Fruit fly (Drosophila melanogaster) whole organism, wandering third instar larva: Measurements from ENCODE around the gene Indy-2.

Source experiments
- Abd-B ChIP-seq: fragments of >200 bp; optimal IDR thresholded peaks from 2 replicates; lab custom pipeline; 2017; ENCODE audit warnings: missing biosample characterization, missing genetic modification characterization
- CG32264 ChIP-seq: fragments of 200-800 bp; sonication (Bioruptor generic); optimal IDR thresholded peaks from 2 replicates; lab custom pipeline; 2016; ENCODE audit warnings: missing biosample characterization, missing genetic modification characterization
- CG9705 ChIP-seq: fragments of 200-800 bp; sonication (Bioruptor generic); optimal IDR thresholded peaks from 2 replicates; lab custom pipeline; 2018; ENCODE audit warnings: missing biosample characterization, mild to moderate bottlenecking, missing genetic modification characterization
- Dfd ChIP-seq: fragments of >200 bp; optimal IDR thresholded peaks from 2 replicates; lab custom pipeline; 2017; ENCODE audit warnings: missing biosample characterization, missing genetic modification characterization
- Dif ChIP-seq: fragments of 200-275, 200-300 bp; sonication (Bioruptor generic); optimal IDR thresholded peaks from 2 replicates; lab custom pipeline; 2018; ENCODE audit warnings: missing biosample characterization, missing genetic modification characterization; ENCODE audit not compliant: partially characterized antibody
- GATAd ChIP-seq: sonication (Bioruptor generic); optimal IDR thresholded peaks from 2 replicates; lab custom pipeline; 2016; ENCODE audit warnings: missing biosample characterization, missing genetic modification characterization
- HLH106 ChIP-seq: fragments of 200-800 bp; optimal IDR thresholded peaks from 3 replicates; lab custom pipeline; 2019; ENCODE audit warnings: missing biosample characterization, mild to moderate bottlenecking, missing genetic modification characterization, moderate library complexity
- Hnf4 ChIP-seq: fragments of 200-800 bp; sonication (Bioruptor generic); optimal IDR thresholded peaks from 2 replicates; lab custom pipeline; 2016; ENCODE audit warnings: missing biosample characterization, mild to moderate bottlenecking, missing genetic modification characterization
- Hr83 ChIP-seq: fragments of 200-300 bp; sonication (Bioruptor generic); optimal IDR thresholded peaks from 2 replicates; lab custom pipeline; 2016; ENCODE audit warnings: missing biosample characterization, mild to moderate bottlenecking, missing genetic modification characterization, moderate library complexity; ENCODE audit not compliant: poor library complexity, severe bottlenecking
- Jra ChIP-seq: sonication (Bioruptor generic); optimal IDR thresholded peaks from 2 replicates; lab custom pipeline; 2016; ENCODE audit warnings: missing biosample characterization, missing genetic modification characterization
- Mio ChIP-seq: sonication (Bioruptor generic); optimal IDR thresholded peaks from 2 replicates; lab custom pipeline; 2016; ENCODE audit warnings: missing biosample characterization, missing genetic modification characterization
- Myc ChIP-seq: fragments of >200 bp; optimal IDR thresholded peaks from 2 replicates; lab custom pipeline; 2017
- N ChIP-seq: fragments of >200 bp; optimal IDR thresholded peaks from 2 replicates; lab custom pipeline; 2018; ENCODE audit warnings: missing biosample characterization, missing external identifiers, missing genetic modification characterization
- OdsH ChIP-seq: fragments of 200-800 bp; sonication (Bioruptor generic); optimal IDR thresholded peaks from 2 replicates; lab custom pipeline; 2016; ENCODE audit warnings: missing biosample characterization, mild to moderate bottlenecking, missing genetic modification characterization
- Rel ChIP-seq, 2 experiments: fragments of 200-800 bp; sonication (Bioruptor generic) in 1 of 2; optimal IDR thresholded peaks; 2 replicates in 1 of 2; 3 replicates in 1 of 2; lab custom pipeline; 2016 to 2019; ENCODE audit warnings: mild to moderate bottlenecking in 2 of 2, missing biosample characterization in 2 of 2, missing genetic modification characterization in 2 of 2, moderate library complexity in 1 of 2
- Sp1 ChIP-seq: fragments of 200-800 bp; sonication (Bioruptor generic); optimal IDR thresholded peaks from 3 replicates; lab custom pipeline; 2019; ENCODE audit warnings: missing biosample characterization, mild to moderate bottlenecking, missing genetic modification characterization, moderate library complexity
- br ChIP-seq: fragments of 200-800 bp; sonication (Bioruptor generic); optimal IDR thresholded peaks from 2 replicates; lab custom pipeline; 2016; ENCODE audit warnings: missing biosample characterization, missing genetic modification characterization
- brk ChIP-seq: fragments of 200-800 bp; sonication (Bioruptor generic); optimal IDR thresholded peaks from 2 replicates; lab custom pipeline; 2016; ENCODE audit warnings: missing biosample characterization, mild to moderate bottlenecking, missing genetic modification characterization
- dl ChIP-seq, 2 experiments: fragments of 175-275, 200-275 bp in 1 of 2; fragments of 200-275 bp in 1 of 2; sonication (Bioruptor generic); optimal IDR thresholded peaks; lab custom pipeline; 2018; ENCODE audit warnings: mild to moderate bottlenecking in 2 of 2, missing biosample characterization in 2 of 2, missing genetic modification characterization in 2 of 2, moderate library complexity in 2 of 2; ENCODE audit not compliant: partially characterized antibody in 2 of 2, insufficient read depth in 1 of 2
- dmrt93B ChIP-seq: fragments of 200-800 bp; sonication (Bioruptor generic); optimal IDR thresholded peaks from 2 replicates; lab custom pipeline; 2018; ENCODE audit warnings: missing biosample characterization, mild to moderate bottlenecking, missing genetic modification characterization
- dsf ChIP-seq: sonication (Bioruptor generic); optimal IDR thresholded peaks from 2 replicates; lab custom pipeline; 2016; ENCODE audit warnings: missing biosample characterization, missing genetic modification characterization, borderline replicate concordance
- ey ChIP-seq: fragments of 200-800 bp; sonication (Bioruptor generic); optimal IDR thresholded peaks from 2 replicates; lab custom pipeline; 2016; ENCODE audit warnings: missing biosample characterization, missing genetic modification characterization
- foxo ChIP-seq, 2 experiments: fragments of 200-800 bp; sonication (Bioruptor generic); optimal IDR thresholded peaks; 2 replicates in 1 of 2; 3 replicates in 1 of 2; lab custom pipeline; 2016 to 2017; ENCODE audit warnings: missing biosample characterization in 2 of 2, missing genetic modification characterization in 2 of 2
- fru ChIP-seq: fragments of 200-800 bp; sonication (Bioruptor generic); optimal IDR thresholded peaks from 3 replicates; lab custom pipeline; 2016; ENCODE audit warnings: missing biosample characterization, mild to moderate bottlenecking, missing genetic modification characterization
- h ChIP-seq: fragments of 200-800 bp; sonication (Bioruptor generic); optimal IDR thresholded peaks from 3 replicates; lab custom pipeline; 2016; ENCODE audit warnings: missing biosample characterization, mild to moderate bottlenecking, missing genetic modification characterization
- jim ChIP-seq: fragments of 175-275, 200-325 bp; sonication (Bioruptor generic); optimal IDR thresholded peaks from 2 replicates; lab custom pipeline; 2016; ENCODE audit warnings: missing biosample characterization, mild to moderate bottlenecking, missing genetic modification characterization
- lola ChIP-seq: fragments of >200 bp; optimal IDR thresholded peaks from 2 replicates; lab custom pipeline; 2017; ENCODE audit warnings: missing biosample characterization, missing genetic modification characterization
- pan ChIP-seq: fragments of >200 bp; optimal IDR thresholded peaks from 2 replicates; lab custom pipeline; 2017
- psq ChIP-seq: fragments of 200-800 bp; sonication (Bioruptor generic); optimal IDR thresholded peaks from 3 replicates; lab custom pipeline; 2017; ENCODE audit warnings: missing biosample characterization, mild to moderate bottlenecking, missing genetic modification characterization, moderate library complexity
- rgr ChIP-seq: fragments of 200-800 bp; sonication (Bioruptor generic); optimal IDR thresholded peaks from 3 replicates; lab custom pipeline; 2016; ENCODE audit warnings: missing biosample characterization, mild to moderate bottlenecking, missing genetic modification characterization
- sage ChIP-seq: fragments of 200-800 bp; sonication (Bioruptor generic); optimal IDR thresholded peaks from 2 replicates; lab custom pipeline; 2016; ENCODE audit warnings: missing biosample characterization, mild to moderate bottlenecking, missing genetic modification characterization
- sv ChIP-seq: fragments of 200-800 bp; sonication (Bioruptor generic); optimal IDR thresholded peaks from 3 replicates; lab custom pipeline; 2016; ENCODE audit warnings: missing biosample characterization, missing genetic modification characterization
- tai ChIP-seq: sonication (Bioruptor generic); optimal IDR thresholded peaks from 2 replicates; lab custom pipeline; 2016; ENCODE audit warnings: missing biosample characterization, missing genetic modification characterization
- usp ChIP-seq: fragments of >200 bp; optimal IDR thresholded peaks from 2 replicates; lab custom pipeline; 2017; ENCODE audit warnings: missing biosample characterization, missing genetic modification characterization
- woc ChIP-seq: sonication (Bioruptor generic); optimal IDR thresholded peaks from 2 replicates; lab custom pipeline; 2016; ENCODE audit warnings: missing biosample characterization, mild to moderate bottlenecking, missing genetic modification characterization

Indy-2 gene

DNA sequence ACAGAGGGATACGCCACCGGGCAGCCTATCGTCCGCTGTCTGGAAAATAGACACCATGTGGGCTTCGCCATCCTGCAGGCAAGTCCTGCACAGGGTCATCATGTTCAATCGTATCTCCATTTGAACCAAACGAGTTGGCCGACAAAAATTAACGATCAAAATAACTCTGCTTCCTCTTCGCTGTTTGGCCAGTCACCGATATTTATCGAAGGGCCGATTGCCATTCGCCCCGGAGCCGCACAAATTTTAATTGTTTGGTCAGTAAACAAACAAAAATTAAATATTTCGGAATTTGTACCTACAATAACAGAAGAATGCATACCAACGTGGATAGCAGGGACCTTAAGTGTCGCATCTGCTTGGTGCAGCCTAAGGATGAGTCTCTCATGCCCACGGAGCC, 14.7 kb upstream of the Indy-2 start, which contains the start of the genes CG4424 and CG4854:
Gene CG4424 (minus strand): TSS at position 200 of the 400 bp plus-strand sequence.
Gene CG4854 (plus strand): TSS at position 218 of the 400 bp plus-strand sequence.
- no peak for TF ChIP-seq CG32264 (GFP tag; lab: Kevin White, UChicago)
- no peak for TF ChIP-seq foxo (GFP tag; optimal IDR thresholded peaks at IDR 0.05; lab: Kevin White, UChicago)
- no peak for TF ChIP-seq sv (GFP tag; lab: Kevin White, UChicago)
- no peak for TF ChIP-seq GATAd (GFP tag; lab: Kevin White, UChicago)
- TF ChIP-seq Dif (GFP tag; lab: Kevin White, UChicago), result no peak

DNA sequence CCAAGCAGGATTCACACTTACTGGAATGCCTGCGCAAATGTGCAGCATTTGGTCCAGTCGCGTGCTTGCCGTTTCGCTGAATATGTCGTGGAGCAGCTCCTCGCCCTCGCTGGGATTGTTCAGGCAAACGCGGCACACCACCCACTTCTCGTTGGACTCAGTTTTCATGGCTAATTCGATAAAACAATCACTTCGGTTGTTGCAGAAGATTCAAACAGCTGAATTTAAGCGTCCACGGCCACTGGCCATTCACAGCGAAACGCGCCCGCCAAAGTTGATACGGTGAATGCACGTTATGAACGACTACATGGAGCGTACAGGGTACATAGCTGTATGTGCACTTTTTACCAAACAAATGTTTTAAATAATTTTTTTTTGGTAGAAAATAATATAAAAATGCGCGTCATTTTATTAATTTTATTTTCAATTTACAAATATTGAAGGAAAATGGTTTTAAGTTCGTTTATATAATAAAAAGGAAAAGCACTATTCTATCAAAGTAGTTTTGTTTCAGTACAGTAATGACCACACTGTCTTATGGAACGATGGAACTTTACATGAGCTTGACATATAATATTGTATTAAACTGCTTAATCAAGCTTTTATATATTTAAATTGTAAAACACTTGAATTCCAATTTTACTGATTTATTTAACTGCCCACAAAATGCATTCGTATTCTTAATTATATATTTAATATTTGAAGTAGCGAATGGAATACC, 11.4 kb upstream of the Indy-2 start, which contains the start of gene trem:
Gene trem (minus strand): TSS at position 267 of the 721 bp plus-strand sequence.
- no peak for TF ChIP-seq dl (GFP tag; optimal IDR thresholded peaks at IDR 0.05; lab: Kevin White, UChicago; ENCODE audit: insufficient read depth in 1 of 2, partially characterized antibody in 2 of 2)
- no peak for TF ChIP-seq h (GFP tag; lab: Kevin White, UChicago)
- peak; percentile 66 for TF ChIP-seq jim (GFP tag; lab: Kevin White, UChicago)
- TF ChIP-seq sv (GFP tag; lab: Kevin White, UChicago), result peak; percentile 65
- no peak for TF ChIP-seq Dfd (GFP tag; lab: Kevin White, UChicago)
- peak; percentile 68 for TF ChIP-seq rgr (GFP tag; lab: Kevin White, UChicago)
- TF ChIP-seq fru (GFP tag; lab: Kevin White, UChicago), result peak; percentile 68
- TF ChIP-seq woc (GFP tag; lab: Kevin White, UChicago), result peak; percentile 83
- no peak for TF ChIP-seq Myc (lab: Kevin White, UChicago)
- peak; percentile 58 for TF ChIP-seq OdsH
- peak; percentile 84 for TF ChIP-seq HLH106 (tag; lab: Kevin White, UChicago)
- no peak for TF ChIP-seq Jra
- peak; percentile 64 for TF ChIP-seq psq (GFP tag; lab: Kevin White, UChicago)
- TF ChIP-seq Dif (GFP tag; lab: Kevin White, UChicago), result no peak
- no peak for TF ChIP-seq lola (GFP tag; lab: Kevin White, UChicago)
- TF ChIP-seq usp, result no peak
- TF ChIP-seq Rel (GFP tag; optimal IDR thresholded peaks at IDR 0.05; lab: Kevin White, UChicago), result no peak
- TF ChIP-seq Rel (tag; optimal IDR thresholded peaks at IDR 0.05; lab: Kevin White, UChicago), result no peak
- peak; percentile 59 for TF ChIP-seq ey (GFP tag; lab: Kevin White, UChicago)
- peak; percentile 32 for TF ChIP-seq GATAd (GFP tag; lab: Kevin White, UChicago)
- peak; percentile 71 for TF ChIP-seq Sp1 (GFP tag; lab: Kevin White, UChicago)
- no peak for TF ChIP-seq Abd-B (GFP tag; lab: Kevin White, UChicago)
- no peak for TF ChIP-seq Hr83
- peak; percentile 66 for TF ChIP-seq CG9705
- TF ChIP-seq pan (lab: Kevin White, UChicago), result no peak
- TF ChIP-seq brk (GFP tag; lab: Kevin White, UChicago), result no peak
- TF ChIP-seq foxo (GFP tag; optimal IDR thresholded peaks at IDR 0.05; lab: Kevin White, UChicago), result peak in 1 of 2 experiments; percentile 79
- no peak for TF ChIP-seq dsf (GFP tag; lab: Kevin White, UChicago)

DNA sequence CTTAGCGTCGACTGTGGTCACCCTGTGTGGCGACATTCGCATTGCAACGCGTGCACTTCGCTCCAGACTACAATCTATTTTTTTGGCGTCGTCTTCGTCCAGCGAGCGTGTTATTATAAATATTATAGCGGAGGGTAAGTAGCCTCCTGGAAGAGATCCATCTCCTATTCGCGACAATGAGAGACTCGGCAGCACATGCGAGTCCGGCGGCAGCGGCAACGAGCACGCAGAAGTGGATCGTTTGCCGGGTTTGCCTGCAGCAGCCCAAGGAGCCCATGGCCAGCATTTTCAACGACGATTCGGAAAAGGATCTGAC, 10.8 kb upstream of the Indy-2 start, which contains the start of gene idc:
Gene idc (plus strand): TSS at position 60 of the 316 bp plus-strand sequence.
- peak; percentile 18 for TF ChIP-seq HLH106 (tag; lab: Kevin White, UChicago)
- no peak for TF ChIP-seq Dfd (GFP tag; lab: Kevin White, UChicago)
- TF ChIP-seq, all 38 proteins: peak for 1

DNA sequence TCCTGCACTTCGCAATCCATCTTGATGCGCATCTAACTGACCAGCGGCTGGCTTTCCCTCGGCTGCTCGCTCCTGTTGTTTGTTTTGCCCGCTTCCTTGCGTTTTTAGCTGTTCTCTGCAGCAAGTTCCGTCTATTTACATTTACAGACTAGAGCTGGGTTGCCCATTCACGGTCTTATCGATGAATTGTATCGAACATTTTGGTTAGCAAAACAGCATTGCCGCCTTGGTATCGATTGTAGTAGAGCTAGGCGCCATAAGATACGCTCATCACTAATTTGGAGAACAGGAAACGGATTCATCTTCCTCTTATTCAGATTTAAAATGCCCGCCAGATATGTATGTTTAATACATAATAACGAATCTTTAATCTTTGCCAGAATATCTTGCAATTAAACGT, 6.7 kb upstream of the Indy-2 start, which contains the start of gene Regnase-1:
Gene Regnase-1 (minus strand): TSS at position 170 of the 400 bp plus-strand sequence.
- peak; percentile 93 for TF ChIP-seq rgr (GFP tag; lab: Kevin White, UChicago)
- peak; percentile 4 for TF ChIP-seq Myc (lab: Kevin White, UChicago)
- TF ChIP-seq dl (GFP tag; optimal IDR thresholded peaks at IDR 0.05; lab: Kevin White, UChicago; ENCODE audit: insufficient read depth in 1 of 2, partially characterized antibody in 2 of 2), result no peak
- peak; percentile 23 for TF ChIP-seq woc (GFP tag; lab: Kevin White, UChicago)
- peak; percentile 81 for TF ChIP-seq HLH106 (tag; lab: Kevin White, UChicago)
- TF ChIP-seq Hnf4, result no peak
- no peak for TF ChIP-seq lola (GFP tag; lab: Kevin White, UChicago)
- no peak for TF ChIP-seq CG32264 (GFP tag; lab: Kevin White, UChicago)
- no peak for TF ChIP-seq Dif (GFP tag; lab: Kevin White, UChicago)
- peak; percentile 79 for TF ChIP-seq br (GFP tag; lab: Kevin White, UChicago)
- TF ChIP-seq dmrt93B (GFP tag; lab: Kevin White, UChicago), result peak; percentile 88
- TF ChIP-seq N (GFP tag; lab: Kevin White, UChicago), result no peak
- peak; percentile 59 for TF ChIP-seq psq (GFP tag; lab: Kevin White, UChicago)
- peak; percentile 21 for TF ChIP-seq dsf (GFP tag; lab: Kevin White, UChicago)
- TF ChIP-seq Mio, result peak; percentile 58
- no peak for TF ChIP-seq Dfd (GFP tag; lab: Kevin White, UChicago)
- TF ChIP-seq jim (GFP tag; lab: Kevin White, UChicago), result no peak
- TF ChIP-seq Rel (GFP tag; optimal IDR thresholded peaks at IDR 0.05; lab: Kevin White, UChicago), result no peak
- no peak for TF ChIP-seq Rel (tag; optimal IDR thresholded peaks at IDR 0.05; lab: Kevin White, UChicago)
- TF ChIP-seq fru (GFP tag; lab: Kevin White, UChicago), result peak; percentile 82
- no peak for TF ChIP-seq pan (lab: Kevin White, UChicago)
- TF ChIP-seq CG9705, result peak; percentile 90
- TF ChIP-seq sage (GFP tag; lab: Kevin White, UChicago), result no peak
- TF ChIP-seq brk (GFP tag; lab: Kevin White, UChicago), result no peak
- TF ChIP-seq Jra, result peak; percentile 72
- TF ChIP-seq OdsH, result peak; percentile 84
- TF ChIP-seq sv (GFP tag; lab: Kevin White, UChicago), result peak; percentile 83
- TF ChIP-seq ey (GFP tag; lab: Kevin White, UChicago), result peak; percentile 57
- peak in 1 of 2 experiments; percentile 80 for TF ChIP-seq foxo (GFP tag; optimal IDR thresholded peaks at IDR 0.05; lab: Kevin White, UChicago)
- no peak for TF ChIP-seq usp
- peak; percentile 95 for TF ChIP-seq Hr83
- TF ChIP-seq h (GFP tag; lab: Kevin White, UChicago), result peak; percentile 87
- no peak for TF ChIP-seq tai (GFP tag; lab: Kevin White, UChicago)
- peak; percentile 84 for TF ChIP-seq Sp1 (GFP tag; lab: Kevin White, UChicago)
